Worm (Caenorhabditis elegans) whole organism, L1 larva: ENCODE measurements around the gene cyp-31A3.

Experiments
- aha-1 ChIP-seq: fragments of 150-350 bp; optimal IDR thresholded peaks from 2 replicates; lab custom pipeline; 2014; ENCODE audit warnings: missing biosample characterization, missing genetic modification characterization
- alr-1 ChIP-seq: fragments of 200-800 bp; sonication (Bioruptor generic); optimal IDR thresholded peaks from 2 replicates; lab custom pipeline; 2018; ENCODE audit warnings: borderline replicate concordance, mild to moderate bottlenecking, missing genetic modification characterization, missing compliant biosample characterization
- ceh-8 ChIP-seq: fragments of 200-800 bp; sonication (Bioruptor generic); optimal IDR thresholded peaks from 2 replicates; lab custom pipeline; 2018; ENCODE audit warnings: mild to moderate bottlenecking, missing genetic modification characterization, moderate library complexity, missing compliant biosample characterization
- dpl-1 ChIP-seq, 3 experiments: fragments of 150-350 bp in 2 of 3; sonication (generic microtip) in 1 of 3; optimal IDR thresholded peaks; 2 replicates each; lab custom pipeline; 2014 to 2017; ENCODE audit warnings: missing biosample characterization in 3 of 3, missing genetic modification characterization in 3 of 3, missing genetic modification reagents in 3 of 3
- egl-13 ChIP-seq: sonication (generic microtip); optimal IDR thresholded peaks from 2 replicates; lab custom pipeline; 2016; ENCODE audit warnings: missing genotype, missing genetic modification reagents, missing genetic modification characterization, missing compliant biosample characterization
- egl-27 ChIP-seq, 2 experiments: fragments of 150-350 bp in 1 of 2; sonication (generic microtip); optimal IDR thresholded peaks; 3 replicates each; lab custom pipeline; 2017 to 2018; ENCODE audit warnings: missing biosample characterization in 2 of 2, missing genetic modification characterization in 2 of 2, missing genetic modification reagents in 2 of 2
- jun-1 ChIP-seq: fragments of 150-350 bp; optimal IDR thresholded peaks from 2 replicates; lab custom pipeline; 2014; ENCODE audit warnings: missing biosample characterization, missing genetic modification reagents, missing genetic modification characterization
- nhr-237 ChIP-seq: fragments of 150-350 bp; optimal IDR thresholded peaks from 2 replicates; lab custom pipeline; 2014; ENCODE audit warnings: missing biosample characterization, missing genetic modification characterization
- nhr-77 ChIP-seq: fragments of 150-350 bp; optimal IDR thresholded peaks from 2 replicates; lab custom pipeline; 2014; ENCODE audit warnings: missing biosample characterization, missing genetic modification characterization
- unc-62 ChIP-seq: fragments of 150-350 bp; optimal IDR thresholded peaks from 2 replicates; lab custom pipeline; 2014; ENCODE audit warnings: missing biosample characterization, missing genetic modification reagents, missing genetic modification characterization
- zip-4 ChIP-seq: fragments of 200-800 bp; sonication (Bioruptor generic); optimal IDR thresholded peaks from 2 replicates; lab custom pipeline; 2018; ENCODE audit warnings: mild to moderate bottlenecking, missing genetic modification characterization, moderate library complexity, missing compliant biosample characterization

ce11 chrIV:4806486-4806885 is 45.6 kb downstream of the cyp-31A3 start, which contains the start of gene dpf-5:
- TF ChIP-seq aha-1 (tag; lab: Kevin White, UChicago) (no peak), ceh-8 (GFP tag; lab: Kevin White, UChicago) (no peak), nhr-237 (tag; lab: Kevin White, UChicago) (no peak), egl-27 (tag; optimal IDR thresholded peaks at IDR 0.05; lab: Kevin White, UChicago) (no peak), jun-1 (no peak), dpl-1 (GFP tag; optimal IDR thresholded peaks at IDR 0.05; lab: Kevin White, UChicago) (no peak), egl-13 (no peak), zip-4 (GFP tag; lab: Kevin White, UChicago) (no peak), unc-62 (no peak), alr-1 (tag; lab: Kevin White, UChicago) (no peak), nhr-77 (no peak)
